Worm (Caenorhabditis elegans) whole organism, L1 larva: ENCODE results near the gene tif-1A.

Source experiments
- C04F5.9 ChIP-seq: sonication (generic microtip); optimal IDR thresholded peaks from 2 replicates; lab custom pipeline; 2016; ENCODE audit warnings: missing genetic modification characterization, missing compliant biosample characterization
- C16A3.4 ChIP-seq: fragments of 150-350 bp; optimal IDR thresholded peaks from 2 replicates; lab custom pipeline; 2014; ENCODE audit warnings: missing biosample characterization, missing genetic modification characterization
- C34B4.2 ChIP-seq: sonication (generic microtip); optimal IDR thresholded peaks from 2 replicates; lab custom pipeline; 2017; ENCODE audit warnings: mild to moderate bottlenecking, missing genetic modification characterization, missing compliant biosample characterization
- F16B12.6 ChIP-seq: fragments of 150-350 bp; optimal IDR thresholded peaks from 2 replicates; lab custom pipeline; 2014; ENCODE audit warnings: missing biosample characterization, missing genetic modification characterization
- Y116A8C.19 ChIP-seq: sonication (generic microtip); optimal IDR thresholded peaks from 2 replicates; lab custom pipeline; 2016; ENCODE audit warnings: missing compliant biosample characterization, missing genetic modification characterization, borderline replicate concordance
- aha-1 ChIP-seq: fragments of 150-350 bp; optimal IDR thresholded peaks from 2 replicates; lab custom pipeline; 2014; ENCODE audit warnings: missing biosample characterization, missing genetic modification characterization
- aly-2 ChIP-seq: fragments of 150-350 bp; optimal IDR thresholded peaks from 2 replicates; lab custom pipeline; 2014; ENCODE audit warnings: missing biosample characterization, missing genetic modification characterization
- ama-1 ChIP-seq: fragments of 150-350 bp; optimal IDR thresholded peaks from 2 replicates; lab custom pipeline; 2014
- blmp-1 ChIP-seq: fragments of 150-350 bp; optimal IDR thresholded peaks from 2 replicates; lab custom pipeline; 2014; ENCODE audit warnings: missing biosample characterization, missing genetic modification characterization
- ceh-63 ChIP-seq: fragments of 200-800 bp; sonication (Bioruptor generic); optimal IDR thresholded peaks from 2 replicates; lab custom pipeline; 2018; ENCODE audit warnings: mild to moderate bottlenecking, missing genetic modification characterization, missing compliant biosample characterization
- ceh-8 ChIP-seq: fragments of 200-800 bp; sonication (Bioruptor generic); optimal IDR thresholded peaks from 2 replicates; lab custom pipeline; 2018; ENCODE audit warnings: mild to moderate bottlenecking, missing genetic modification characterization, moderate library complexity, missing compliant biosample characterization
- ceh-88 ChIP-seq: fragments of 200-800 bp; sonication (Bioruptor generic); IDR thresholded peaks from 2 replicates; pipeline ENCODE4 v1.3.6; 2022; ENCODE audit warnings: missing genetic modification characterization, missing compliant biosample characterization
- ces-1 ChIP-seq: fragments of 150-350 bp; optimal IDR thresholded peaks from 2 replicates; lab custom pipeline; 2014; ENCODE audit warnings: missing biosample characterization, missing genetic modification reagents, missing genetic modification characterization
- elt-3 ChIP-seq, 6 experiments: fragments of 150-350 bp in 1 of 6; sonication (generic microtip); optimal IDR thresholded peaks; 2 replicates each; lab custom pipeline; 2017 to 2018; ENCODE audit warnings: missing biosample characterization in 6 of 6, missing genetic modification characterization in 6 of 6, inconsistent platforms in 1 of 6
- fkh-10 ChIP-seq: sonication (generic microtip); optimal IDR thresholded peaks from 2 replicates; lab custom pipeline; 2017; ENCODE audit warnings: missing biosample characterization, missing genetic modification reagents, missing genetic modification characterization
- fkh-8 ChIP-seq: sonication (generic microtip); optimal IDR thresholded peaks from 2 replicates; lab custom pipeline; 2016; ENCODE audit warnings: mild to moderate bottlenecking, missing genetic modification characterization, missing compliant biosample characterization
- fos-1 ChIP-seq: fragments of 150-350 bp; optimal IDR thresholded peaks from 2 replicates; lab custom pipeline; 2014; ENCODE audit warnings: missing biosample characterization, missing genetic modification characterization
- grh-1 ChIP-seq: fragments of 200-800 bp; sonication (Bioruptor generic); IDR thresholded peaks from 2 replicates; pipeline ENCODE4 v1.3.6; 2022; ENCODE audit warnings: missing genetic modification reagents, missing genetic modification characterization, missing compliant biosample characterization
- hlh-17 ChIP-seq: fragments of 200-800 bp; sonication (Bioruptor generic); optimal IDR thresholded peaks from 2 replicates; lab custom pipeline; 2018; ENCODE audit warnings: missing genetic modification characterization, mild to moderate bottlenecking, missing compliant biosample characterization, moderate library complexity, borderline replicate concordance
- hlh-4 ChIP-seq: sonication (generic microtip); optimal IDR thresholded peaks from 2 replicates; lab custom pipeline; 2016; ENCODE audit warnings: mild to moderate bottlenecking, missing genetic modification characterization, missing compliant biosample characterization
- hpl-2 ChIP-seq: fragments of 150-350 bp; optimal IDR thresholded peaks from 2 replicates; lab custom pipeline; 2014; ENCODE audit warnings: missing biosample characterization, missing genetic modification reagents, missing genetic modification characterization
- irx-1 ChIP-seq: sonication (generic microtip); optimal IDR thresholded peaks from 2 replicates; lab custom pipeline; 2016; ENCODE audit warnings: missing genetic modification characterization, missing compliant biosample characterization
- isw-1 ChIP-seq: fragments of 200-800 bp; sonication (Bioruptor generic); IDR thresholded peaks from 2 replicates; pipeline ENCODE4 v1.3.6; 2022; ENCODE audit warnings: missing genetic modification characterization, missing compliant biosample characterization
- jun-1 ChIP-seq: fragments of 150-350 bp; optimal IDR thresholded peaks from 2 replicates; lab custom pipeline; 2014; ENCODE audit warnings: missing biosample characterization, missing genetic modification reagents, missing genetic modification characterization
- lin-14 ChIP-seq: fragments of 200-800 bp; sonication (Bioruptor generic); optimal IDR thresholded peaks from 2 replicates; lab custom pipeline; 2018; ENCODE audit warnings: mild to moderate bottlenecking, missing genetic modification characterization, moderate library complexity, missing compliant biosample characterization
- lin-15B ChIP-seq: fragments of 150-350 bp; sonication (generic microtip); optimal IDR thresholded peaks from 3 replicates; lab custom pipeline; 2014; ENCODE audit warnings: missing biosample characterization, missing genetic modification characterization
- lin-39 ChIP-seq: fragments of 150-350 bp; optimal IDR thresholded peaks from 2 replicates; lab custom pipeline; 2014; ENCODE audit warnings: missing biosample characterization, missing genetic modification reagents, missing genetic modification characterization
- lir-3 ChIP-seq: sonication (generic microtip); optimal IDR thresholded peaks from 2 replicates; lab custom pipeline; 2016; ENCODE audit warnings: mild to moderate bottlenecking, missing genetic modification characterization, moderate library complexity, missing compliant biosample characterization; ENCODE audit not compliant: poor library complexity
- lsy-2 ChIP-seq, 2 experiments: fragments of 150-350 bp; optimal IDR thresholded peaks; 2 replicates each; lab custom pipeline; 2014; ENCODE audit warnings: missing biosample characterization in 2 of 2, missing genetic modification characterization in 2 of 2
- mdl-1 ChIP-seq, 2 experiments: fragments of 150-350 bp; optimal IDR thresholded peaks; 2 replicates each; lab custom pipeline; 2014 to 2017; ENCODE audit warnings: missing biosample characterization in 2 of 2, missing genetic modification characterization in 2 of 2, inconsistent platforms in 1 of 2
- mef-2 ChIP-seq: fragments of 150-350 bp; optimal IDR thresholded peaks from 2 replicates; lab custom pipeline; 2014; ENCODE audit warnings: missing biosample characterization, missing genetic modification characterization
- nhr-11 ChIP-seq: fragments of 150-350 bp; optimal IDR thresholded peaks from 2 replicates; lab custom pipeline; 2014; ENCODE audit warnings: missing biosample characterization, missing genetic modification characterization
- nhr-12 ChIP-seq: sonication (generic microtip); optimal IDR thresholded peaks from 2 replicates; lab custom pipeline; 2017; ENCODE audit warnings: missing biosample characterization, missing genetic modification characterization
- nhr-19 ChIP-seq: fragments of 200-800 bp; sonication (Bioruptor generic); conservative IDR thresholded peaks from 2 replicates; pipeline ENCODE4 v1.3.6; 2022; ENCODE audit warnings: missing genetic modification characterization, missing compliant biosample characterization
- nhr-237 ChIP-seq: fragments of 150-350 bp; optimal IDR thresholded peaks from 2 replicates; lab custom pipeline; 2014; ENCODE audit warnings: missing biosample characterization, missing genetic modification characterization
- nhr-47 ChIP-seq: sonication (generic microtip); optimal IDR thresholded peaks from 2 replicates; lab custom pipeline; 2016; ENCODE audit warnings: mild to moderate bottlenecking, missing genetic modification characterization, moderate library complexity, missing compliant biosample characterization
- nhr-71 ChIP-seq: sonication (generic microtip); optimal IDR thresholded peaks from 2 replicates; lab custom pipeline; 2016; ENCODE audit warnings: mild to moderate bottlenecking, missing genetic modification characterization, moderate library complexity, missing compliant biosample characterization
- nhr-76 ChIP-seq: sonication (generic microtip); optimal IDR thresholded peaks from 2 replicates; lab custom pipeline; 2017; ENCODE audit warnings: missing biosample characterization, missing genetic modification characterization
- nhr-84 ChIP-seq: sonication (generic microtip); optimal IDR thresholded peaks from 2 replicates; lab custom pipeline; 2017; ENCODE audit warnings: missing biosample characterization, missing genetic modification characterization
- nhr-85 ChIP-seq: sonication (generic microtip); peaks from one replicate; lab custom pipeline; 2016; ENCODE audit warnings: missing genetic modification characterization, inconsistent platforms, missing compliant biosample characterization
- pag-3 ChIP-seq: sonication (generic microtip); optimal IDR thresholded peaks from 2 replicates; lab custom pipeline; 2017; ENCODE audit warnings: missing genetic modification characterization, mild to moderate bottlenecking, missing compliant biosample characterization, antibody characterized with exemption, borderline replicate concordance; ENCODE audit not compliant: insufficient read depth
- rnt-1 ChIP-seq: sonication (generic microtip); optimal IDR thresholded peaks from 2 replicates; lab custom pipeline; 2016; ENCODE audit warnings: mild to moderate bottlenecking, missing genetic modification characterization, moderate library complexity, missing compliant biosample characterization
- skn-1 ChIP-seq: fragments of 150-350 bp; optimal IDR thresholded peaks from 2 replicates; lab custom pipeline; 2014; ENCODE audit warnings: missing biosample characterization, missing genetic modification characterization
- snpc-4 ChIP-seq: fragments of 150-350 bp; optimal IDR thresholded peaks from 2 replicates; lab custom pipeline; 2014; ENCODE audit warnings: missing biosample characterization, missing genetic modification characterization
- snu-23 ChIP-seq: sonication (generic microtip); optimal IDR thresholded peaks from 2 replicates; lab custom pipeline; 2016; ENCODE audit warnings: missing genetic modification characterization, missing compliant biosample characterization
- sox-4 ChIP-seq: sonication (generic microtip); optimal IDR thresholded peaks from 2 replicates; lab custom pipeline; 2016; ENCODE audit warnings: missing genetic modification characterization, missing compliant biosample characterization
- sptf-1 ChIP-seq: fragments of 150-350 bp; optimal IDR thresholded peaks from 2 replicates; lab custom pipeline; 2014; ENCODE audit warnings: missing biosample characterization, missing genetic modification characterization
- swsn-7 ChIP-seq: sonication (generic microtip); optimal IDR thresholded peaks from 2 replicates; lab custom pipeline; 2016; ENCODE audit warnings: missing genetic modification characterization, missing compliant biosample characterization
- unc-62 ChIP-seq: fragments of 150-350 bp; optimal IDR thresholded peaks from 2 replicates; lab custom pipeline; 2014; ENCODE audit warnings: missing biosample characterization, missing genetic modification reagents, missing genetic modification characterization
- unc-86 ChIP-seq: sonication (generic microtip); optimal IDR thresholded peaks from 2 replicates; lab custom pipeline; 2016; ENCODE audit warnings: missing genetic modification characterization, missing compliant biosample characterization
- vab-15 ChIP-seq: sonication (generic microtip); optimal IDR thresholded peaks from 2 replicates; lab custom pipeline; 2017; ENCODE audit warnings: missing genotype, mild to moderate bottlenecking, missing genetic modification characterization, missing compliant biosample characterization
- xbp-1 ChIP-seq: sonication (generic microtip); optimal IDR thresholded peaks from 2 replicates; lab custom pipeline; 2016; ENCODE audit warnings: missing genetic modification characterization, missing compliant biosample characterization
- zag-1 ChIP-seq: fragments of 150-350 bp; optimal IDR thresholded peaks from 2 replicates; lab custom pipeline; 2014; ENCODE audit warnings: missing biosample characterization, missing genetic modification characterization
- ztf-11 ChIP-seq, 2 experiments: sonication (generic microtip); optimal IDR thresholded peaks; 2 replicates each; lab custom pipeline; 2016 to 2017; ENCODE audit warnings: missing genetic modification characterization in 2 of 2, missing biosample characterization in 1 of 2, missing compliant biosample characterization in 1 of 2
- ztf-4 ChIP-seq: fragments of 150-350 bp; optimal IDR thresholded peaks from 2 replicates; lab custom pipeline; 2014; ENCODE audit warnings: missing biosample characterization, missing genetic modification characterization

The tif-1A gene

ce11 chrIII:3953235-3953634 lies 50.7 kb downstream of the tif-1A start:
- TF ChIP-seq nhr-47 (tag; lab: Kevin White, UChicago): peak; percentile 49
- TF ChIP-seq C34B4.2 (tag; lab: Kevin White, UChicago): no peak
- TF ChIP-seq ztf-11 (tag; optimal IDR thresholded peaks at IDR 0.05; lab: Kevin White, UChicago): peak in 1 of 2 experiments; percentile 54
- no peak for TF ChIP-seq ceh-63 (GFP tag; lab: Kevin White, UChicago)
- no peak for TF ChIP-seq hlh-17 (GFP tag; lab: Kevin White, UChicago)
- no peak for TF ChIP-seq aha-1 (tag; lab: Kevin White, UChicago)
- TF ChIP-seq blmp-1: peak; percentile 65
- TF ChIP-seq snu-23 (GFP tag; lab: Kevin White, UChicago): peak; percentile 61
- TF ChIP-seq isw-1 (GFP tag; lab: Robert Waterston, UW): no peak; the same call in 1 of the 2 replicates
- TF ChIP-seq nhr-11 (tag; lab: Kevin White, UChicago): no peak
- no peak for TF ChIP-seq C04F5.9 (tag; lab: Kevin White, UChicago)
- peak; percentile 57 for TF ChIP-seq C16A3.4 (tag; lab: Kevin White, UChicago)
- peak in 1 of 6 experiments; percentile 41 for TF ChIP-seq elt-3 (tag; optimal IDR thresholded peaks at IDR 0.05; lab: Kevin White, UChicago)
- TF ChIP-seq fkh-10 (GFP tag; lab: Kevin White, UChicago): peak; percentile 4
- no peak for TF ChIP-seq nhr-12
- TF ChIP-seq snpc-4: peak; percentile 18
- peak; percentile 8 for TF ChIP-seq unc-86 (tag; lab: Kevin White, UChicago)
- no peak for TF ChIP-seq skn-1 (tag; lab: Kevin White, UChicago)
- TF ChIP-seq ceh-8 (GFP tag; lab: Kevin White, UChicago): no peak
- TF ChIP-seq fos-1 (tag; lab: Kevin White, UChicago): no peak
- no peak for TF ChIP-seq unc-62 (GFP tag; lab: Kevin White, UChicago)
- TF ChIP-seq lin-14 (GFP tag; lab: Kevin White, UChicago): peak; percentile 88
- peak; percentile 60 for TF ChIP-seq ama-1 (lab: Kevin White, UChicago)
- TF ChIP-seq xbp-1 (tag; lab: Kevin White, UChicago): no peak
- TF ChIP-seq lin-39: no peak
- TF ChIP-seq lin-15B (tag; lab: Kevin White, UChicago): no peak
- no peak for TF ChIP-seq aly-2 (tag; lab: Kevin White, UChicago)
- peak; percentile 36 for TF ChIP-seq vab-15
- TF ChIP-seq nhr-19 (GFP tag; lab: Robert Waterston, UW): peak; percentile 40
- TF ChIP-seq fkh-8 (tag; lab: Kevin White, UChicago): peak; percentile 67
- no peak for TF ChIP-seq pag-3 (tag; lab: Kevin White, UChicago)
- peak; percentile 34 to 62 for TF ChIP-seq lsy-2 (tag; optimal IDR thresholded peaks at IDR 0.05; lab: Kevin White, UChicago)
- no peak for TF ChIP-seq mef-2
- TF ChIP-seq lir-3: peak; percentile 40
- no peak for TF ChIP-seq ceh-88
- TF ChIP-seq zag-1 (tag; lab: Kevin White, UChicago): no peak
- TF ChIP-seq nhr-237: no peak
- TF ChIP-seq mdl-1 (tag; optimal IDR thresholded peaks at IDR 0.05; lab: Kevin White, UChicago): peak in 1 of 2 experiments; percentile 79
- TF ChIP-seq ces-1: no peak
- peak; percentile 4 for TF ChIP-seq irx-1
- no peak for TF ChIP-seq Y116A8C.19
- no peak for TF ChIP-seq grh-1 (GFP tag; lab: Robert Waterston, UW)
- TF ChIP-seq nhr-76: no peak
- peak; percentile 50 for TF ChIP-seq rnt-1 (tag; lab: Kevin White, UChicago)
- TF ChIP-seq nhr-71 (tag; lab: Kevin White, UChicago): peak; percentile 79
- TF ChIP-seq sptf-1 (tag; lab: Kevin White, UChicago): no peak
- no peak for TF ChIP-seq sox-4 (tag; lab: Kevin White, UChicago)
- TF ChIP-seq swsn-7: peak; percentile 35
- TF ChIP-seq nhr-85: peak; percentile 94
- TF ChIP-seq ztf-4 (tag; lab: Kevin White, UChicago): peak; percentile 55
- TF ChIP-seq F16B12.6 (tag; lab: Kevin White, UChicago): no peak
- no peak for TF ChIP-seq nhr-84 (tag; lab: Kevin White, UChicago)
- peak; percentile 7 for TF ChIP-seq jun-1 (tag; lab: Kevin White, UChicago)
- TF ChIP-seq hlh-4 (tag; lab: Kevin White, UChicago): no peak
- TF ChIP-seq hpl-2: no peak
